Fruit fly (Drosophila melanogaster) S2 (cell line): ENCODE measurements around the gene CG43156.

Experiments used
- CG8478 ChIP-seq: fragments of >200 bp; optimal IDR thresholded peaks from 2 replicates; lab custom pipeline; 2018
- CTCF ChIP-seq, 2 experiments: fragments of >200 bp; optimal IDR thresholded peaks; 2 replicates each; lab custom pipeline; 2018

dm6 chrX:11895141-11895540 lies 11.5 kb downstream of the CG43156 start:
- TF ChIP-seq CTCF (optimal IDR thresholded peaks at IDR 0.05; lab: Kevin White, UChicago) (no peak), CG8478 (lab: Kevin White, UChicago) (no peak)
